Worm (Caenorhabditis elegans) whole organism, L1 larva: ENCODE measurements around the gene lrx-1.

ENCODE experiments used
- C04F5.9 ChIP-seq: sonication (generic microtip); optimal IDR thresholded peaks from 2 replicates; lab custom pipeline; 2016; ENCODE audit warnings: missing genetic modification characterization, missing compliant biosample characterization
- C34B4.2 ChIP-seq: sonication (generic microtip); optimal IDR thresholded peaks from 2 replicates; lab custom pipeline; 2017; ENCODE audit warnings: mild to moderate bottlenecking, missing genetic modification characterization, missing compliant biosample characterization
- aha-1 ChIP-seq: fragments of 150-350 bp; optimal IDR thresholded peaks from 2 replicates; lab custom pipeline; 2014; ENCODE audit warnings: missing biosample characterization, missing genetic modification characterization
- aly-2 ChIP-seq: fragments of 150-350 bp; optimal IDR thresholded peaks from 2 replicates; lab custom pipeline; 2014; ENCODE audit warnings: missing biosample characterization, missing genetic modification characterization
- blmp-1 ChIP-seq: fragments of 150-350 bp; optimal IDR thresholded peaks from 2 replicates; lab custom pipeline; 2014; ENCODE audit warnings: missing biosample characterization, missing genetic modification characterization
- ceh-82 ChIP-seq, 3 experiments: fragments of 150-350 bp in 1 of 3; sonication (generic microtip) in 2 of 3; optimal IDR thresholded peaks; 2 replicates each; lab custom pipeline; 2014 to 2017; ENCODE audit warnings: missing biosample characterization in 3 of 3, missing genetic modification characterization in 3 of 3
- ces-1 ChIP-seq: fragments of 150-350 bp; optimal IDR thresholded peaks from 2 replicates; lab custom pipeline; 2014; ENCODE audit warnings: missing biosample characterization, missing genetic modification reagents, missing genetic modification characterization
- dpl-1 ChIP-seq, 3 experiments: fragments of 150-350 bp in 2 of 3; sonication (generic microtip) in 1 of 3; optimal IDR thresholded peaks; 2 replicates each; lab custom pipeline; 2014 to 2017; ENCODE audit warnings: missing biosample characterization in 3 of 3, missing genetic modification characterization in 3 of 3, missing genetic modification reagents in 3 of 3
- dsc-1 ChIP-seq: sonication (generic microtip); optimal IDR thresholded peaks from 2 replicates; lab custom pipeline; 2016; ENCODE audit warnings: mild to moderate bottlenecking, missing genetic modification characterization, missing compliant biosample characterization
- efl-1 ChIP-seq, 4 experiments: fragments of 150-350 bp; optimal IDR thresholded peaks in 3 of 4; peaks in 1 of 4; 1 replicate in 1 of 4; 2 replicates in 3 of 4; lab custom pipeline; 2014; ENCODE audit warnings: missing biosample characterization in 2 of 4, missing genetic modification characterization in 2 of 4, missing genetic modification reagents in 2 of 4
- egl-27 ChIP-seq, 2 experiments: fragments of 150-350 bp in 1 of 2; sonication (generic microtip); optimal IDR thresholded peaks; 3 replicates each; lab custom pipeline; 2017 to 2018; ENCODE audit warnings: missing biosample characterization in 2 of 2, missing genetic modification characterization in 2 of 2, missing genetic modification reagents in 2 of 2
- fkh-8 ChIP-seq: sonication (generic microtip); optimal IDR thresholded peaks from 2 replicates; lab custom pipeline; 2016; ENCODE audit warnings: mild to moderate bottlenecking, missing genetic modification characterization, missing compliant biosample characterization
- lin-35 ChIP-seq, 2 experiments: fragments of 150-350 bp; optimal IDR thresholded peaks; 2 replicates each; lab custom pipeline; 2014; ENCODE audit warnings: missing biosample characterization in 2 of 2, missing genetic modification characterization in 2 of 2, missing genetic modification reagents in 2 of 2
- lsy-2 ChIP-seq, 2 experiments: fragments of 150-350 bp; optimal IDR thresholded peaks; 2 replicates each; lab custom pipeline; 2014; ENCODE audit warnings: missing biosample characterization in 2 of 2, missing genetic modification characterization in 2 of 2
- mdl-1 ChIP-seq, 2 experiments: fragments of 150-350 bp; optimal IDR thresholded peaks; 2 replicates each; lab custom pipeline; 2014 to 2017; ENCODE audit warnings: missing biosample characterization in 2 of 2, missing genetic modification characterization in 2 of 2, inconsistent platforms in 1 of 2
- mef-2 ChIP-seq: fragments of 150-350 bp; optimal IDR thresholded peaks from 2 replicates; lab custom pipeline; 2014; ENCODE audit warnings: missing biosample characterization, missing genetic modification characterization
- mep-1 ChIP-seq: fragments of 150-350 bp; optimal IDR thresholded peaks from 2 replicates; lab custom pipeline; 2014; ENCODE audit warnings: missing biosample characterization, missing genetic modification characterization
- nhr-19 ChIP-seq: fragments of 200-800 bp; sonication (Bioruptor generic); conservative IDR thresholded peaks from 2 replicates; pipeline ENCODE4 v1.3.6; 2022; ENCODE audit warnings: missing genetic modification characterization, missing compliant biosample characterization
- nhr-71 ChIP-seq: sonication (generic microtip); optimal IDR thresholded peaks from 2 replicates; lab custom pipeline; 2016; ENCODE audit warnings: mild to moderate bottlenecking, missing genetic modification characterization, moderate library complexity, missing compliant biosample characterization
- nhr-85 ChIP-seq: sonication (generic microtip); peaks from one replicate; lab custom pipeline; 2016; ENCODE audit warnings: missing genetic modification characterization, inconsistent platforms, missing compliant biosample characterization
- nhr-90 ChIP-seq: sonication (generic microtip); optimal IDR thresholded peaks from 2 replicates; lab custom pipeline; 2016; ENCODE audit warnings: mild to moderate bottlenecking, missing genetic modification characterization, missing compliant biosample characterization; ENCODE audit not compliant: poor library complexity
- pax-3 ChIP-seq: fragments of 200-800 bp; sonication (Bioruptor generic); optimal IDR thresholded peaks from 2 replicates; lab custom pipeline; 2018; ENCODE audit warnings: mild to moderate bottlenecking, missing genetic modification characterization, moderate library complexity, missing compliant biosample characterization
- skn-1 ChIP-seq: fragments of 150-350 bp; optimal IDR thresholded peaks from 2 replicates; lab custom pipeline; 2014; ENCODE audit warnings: missing biosample characterization, missing genetic modification characterization
- snu-23 ChIP-seq: sonication (generic microtip); optimal IDR thresholded peaks from 2 replicates; lab custom pipeline; 2016; ENCODE audit warnings: missing genetic modification characterization, missing compliant biosample characterization
- swsn-7 ChIP-seq: sonication (generic microtip); optimal IDR thresholded peaks from 2 replicates; lab custom pipeline; 2016; ENCODE audit warnings: missing genetic modification characterization, missing compliant biosample characterization
- tlp-1 ChIP-seq: fragments of 150-350 bp; optimal IDR thresholded peaks from 2 replicates; lab custom pipeline; 2014; ENCODE audit warnings: missing biosample characterization, missing genetic modification characterization
- vab-15 ChIP-seq: sonication (generic microtip); optimal IDR thresholded peaks from 2 replicates; lab custom pipeline; 2017; ENCODE audit warnings: missing genotype, mild to moderate bottlenecking, missing genetic modification characterization, missing compliant biosample characterization
- xbp-1 ChIP-seq: sonication (generic microtip); optimal IDR thresholded peaks from 2 replicates; lab custom pipeline; 2016; ENCODE audit warnings: missing genetic modification characterization, missing compliant biosample characterization
- zip-4 ChIP-seq: fragments of 200-800 bp; sonication (Bioruptor generic); optimal IDR thresholded peaks from 2 replicates; lab custom pipeline; 2018; ENCODE audit warnings: mild to moderate bottlenecking, missing genetic modification characterization, moderate library complexity, missing compliant biosample characterization

Gene lrx-1

DNA sequence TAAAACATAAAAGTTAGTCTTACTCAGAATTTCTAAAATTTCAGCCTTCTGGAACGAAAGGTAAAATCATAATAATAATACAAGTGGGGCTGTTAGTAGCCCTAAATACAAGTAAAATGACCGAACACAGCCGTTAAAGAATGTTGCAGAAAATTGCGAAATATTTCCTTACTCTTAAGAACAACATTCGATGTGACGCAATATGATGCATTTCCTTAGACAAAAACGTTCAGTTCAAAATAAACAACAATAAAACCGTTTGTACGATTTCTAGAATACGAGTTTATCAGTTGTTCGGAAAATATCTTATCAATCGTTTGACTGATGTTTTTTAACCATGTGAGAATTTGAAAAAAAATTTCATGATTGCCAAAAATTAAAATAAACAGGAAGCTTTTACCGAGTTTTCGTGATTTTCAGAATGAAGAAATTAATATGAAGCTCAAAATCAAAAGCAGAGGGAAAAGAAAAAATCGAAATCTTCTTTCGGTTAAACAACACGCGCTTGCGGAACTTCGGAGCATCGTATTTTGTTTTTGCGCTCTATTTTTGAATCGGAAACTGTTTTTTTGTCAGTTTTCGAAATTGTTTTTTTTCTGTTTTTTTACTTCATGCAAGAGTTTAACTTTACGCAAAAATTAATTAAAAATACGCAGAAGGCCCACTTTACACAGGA is 6.5 kb upstream of the lrx-1 start:
- peak; percentile 37 for TF ChIP-seq snu-23 (GFP tag; lab: Kevin White, UChicago)
- TF ChIP-seq skn-1 (tag; lab: Kevin White, UChicago) = peak; percentile 36
- peak; percentile 64 for TF ChIP-seq nhr-85 (tag; lab: Kevin White, UChicago)
- TF ChIP-seq ceh-82 (tag; optimal IDR thresholded peaks at IDR 0.05; lab: Kevin White, UChicago) = no peak
- peak; percentile 55 to 86 for TF ChIP-seq lin-35 (GFP tag; optimal IDR thresholded peaks at IDR 0.05; lab: Kevin White, UChicago)
- TF ChIP-seq blmp-1 (tag; lab: Kevin White, UChicago) = peak; percentile 36
- TF ChIP-seq xbp-1 (tag; lab: Kevin White, UChicago) = no peak
- TF ChIP-seq nhr-90 = no peak
- TF ChIP-seq mep-1 (tag; lab: Kevin White, UChicago) = peak; percentile 25
- peak; percentile 19 to 75 for TF ChIP-seq efl-1 (optimal IDR thresholded peaks at IDR 0.05; lab: Kevin White, UChicago)
- TF ChIP-seq efl-1 (GFP tag; optimal IDR thresholded peaks at IDR 0.05 in 1 of 2; lab: Kevin White, UChicago) = peak; percentile 82 to 98
- peak; percentile 45 to 81 (median 74) for TF ChIP-seq dpl-1 (GFP tag; optimal IDR thresholded peaks at IDR 0.05; lab: Kevin White, UChicago)
- TF ChIP-seq aly-2 (tag; lab: Kevin White, UChicago) = no peak

DNA sequence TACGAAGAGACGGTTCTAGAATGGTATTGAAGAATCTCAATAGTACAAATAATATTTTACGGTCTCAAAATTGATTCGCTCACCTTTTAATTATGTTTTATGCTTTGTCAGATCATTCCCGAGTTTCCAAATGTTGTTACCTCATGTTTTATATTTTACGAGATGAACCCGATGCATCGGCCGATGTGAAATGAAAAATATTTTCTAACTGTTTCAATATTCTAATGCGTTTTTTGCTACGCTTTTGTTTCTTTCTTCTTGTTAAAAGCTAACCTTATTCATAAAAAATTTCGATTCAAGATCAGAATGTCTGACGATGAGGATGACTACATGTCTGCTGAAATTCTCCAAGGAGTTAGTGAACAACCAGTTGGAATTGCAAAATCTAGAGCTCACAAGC is 1.3 kb upstream of the lrx-1 start, which contains the start of gene T04H1.5:
TSS of gene T04H1.5 (plus strand) at position 301 of the 400 bp plus-strand sequence.
- TF ChIP-seq lsy-2 (tag; optimal IDR thresholded peaks at IDR 0.05; lab: Kevin White, UChicago) = no peak
- no peak for TF ChIP-seq ces-1 (GFP tag; lab: Kevin White, UChicago)
- no peak for TF ChIP-seq C04F5.9 (tag; lab: Kevin White, UChicago)
- no peak for TF ChIP-seq nhr-90
- TF ChIP-seq dsc-1 (tag; lab: Kevin White, UChicago) = no peak
- TF ChIP-seq mef-2 (tag; lab: Kevin White, UChicago) = no peak
- TF ChIP-seq nhr-19 (GFP tag; lab: Robert Waterston, UW) = no peak

DNA sequence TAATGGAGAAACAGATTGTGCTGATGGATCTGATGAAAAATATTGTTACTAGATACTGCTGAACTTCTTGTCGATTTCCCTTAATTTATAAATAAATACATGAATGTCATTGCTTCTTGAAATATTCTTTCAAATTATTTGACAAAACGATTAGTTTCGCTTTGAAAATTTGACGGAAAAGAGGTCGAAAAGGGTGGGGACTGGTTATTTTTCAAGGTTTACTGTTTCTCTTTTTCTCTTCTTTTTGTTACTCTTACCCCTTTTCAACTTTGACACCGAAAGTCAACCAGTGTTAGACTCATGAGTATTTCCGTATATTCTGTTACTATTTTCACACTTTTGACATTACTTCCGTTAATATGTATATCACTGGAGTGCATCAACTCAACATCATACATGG is 3.0 kb downstream of the lrx-1 start, which contains the start of gene T04H1.12:
TSS of gene T04H1.12 (plus strand) at position 301 of the 400 bp plus-strand sequence.
- TF ChIP-seq C34B4.2 (no peak), mdl-1 (tag; optimal IDR thresholded peaks at IDR 0.05; lab: Kevin White, UChicago) (no peak), aha-1 (tag; lab: Kevin White, UChicago) (no peak), vab-15 (no peak)

DNA sequence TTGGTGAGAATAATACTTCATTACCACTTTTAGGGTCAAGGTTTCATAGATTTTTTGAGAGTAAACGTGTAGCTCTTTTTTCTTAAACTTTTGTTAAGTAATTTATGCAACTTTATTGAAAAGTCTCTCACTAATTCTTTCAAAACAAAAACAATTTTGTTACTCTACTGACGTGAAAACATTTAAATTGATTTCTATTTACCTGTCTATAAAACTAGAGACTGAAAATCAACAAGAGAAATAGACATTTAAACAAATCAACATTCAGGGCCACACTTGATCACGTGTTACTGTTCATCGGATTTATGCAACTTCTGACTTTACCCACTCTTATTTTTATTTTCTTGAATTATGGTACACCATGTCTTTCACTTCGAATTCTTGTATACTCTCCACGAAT is 4.0 kb downstream of the lrx-1 start, which contains the start of gene ugt-55:
TSS of gene ugt-55 (plus strand) at position 301 of the 400 bp plus-strand sequence.
- TF ChIP-seq tlp-1 (tag; lab: Kevin White, UChicago) (no peak), nhr-85 (tag; lab: Kevin White, UChicago) (peak; percentile 45)

DNA sequence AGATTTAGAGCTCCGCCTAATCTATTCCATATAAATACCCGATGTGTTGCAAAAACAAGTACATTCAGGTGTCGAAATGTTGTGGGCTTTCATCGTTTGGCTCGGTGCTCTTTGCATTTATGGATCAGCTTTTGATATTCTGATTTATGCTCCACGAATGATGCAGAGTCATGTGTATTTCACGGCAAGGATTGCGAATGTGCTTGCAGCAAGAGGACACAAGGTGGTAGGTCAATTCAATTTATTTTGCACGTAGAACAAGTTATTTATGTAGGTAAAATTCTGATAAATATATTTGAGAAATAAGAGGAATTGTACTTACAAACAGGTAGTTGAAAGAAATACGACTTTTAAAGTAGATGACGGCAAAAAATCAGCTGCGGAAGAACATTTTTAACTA is 6.5 kb downstream of the lrx-1 start, which contains the start of gene ugt-56:
TSS of gene ugt-56 (plus strand) at position 61 of the 400 bp plus-strand sequence.
- TF ChIP-seq fkh-8 (tag; lab: Kevin White, UChicago) (peak; percentile 13), pax-3 (peak; percentile 28), dsc-1 (tag; lab: Kevin White, UChicago) (peak; percentile 40), egl-27 (tag; optimal IDR thresholded peaks at IDR 0.05; lab: Kevin White, UChicago) (no peak)

DNA sequence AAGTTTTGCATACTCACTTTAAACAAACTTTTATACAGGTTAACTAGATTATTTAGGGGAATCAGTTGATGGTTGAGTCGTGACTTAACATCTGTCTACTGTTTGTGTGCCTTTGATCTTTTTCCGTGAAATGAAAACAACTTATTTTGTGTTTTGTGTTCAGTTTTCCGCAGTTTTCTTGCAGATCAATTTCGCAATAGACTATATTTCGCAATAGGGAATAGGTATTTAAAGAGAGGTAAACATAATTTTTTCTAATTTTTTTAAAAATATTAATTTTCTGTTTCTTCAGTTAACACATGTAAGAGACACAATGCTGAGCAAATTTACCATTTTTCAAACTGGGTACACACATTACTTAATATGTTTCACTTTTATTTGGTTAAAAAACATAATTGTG is 9.0 kb downstream of the lrx-1 start, which contains the start of gene tbb-6:
TSS of gene tbb-6 (plus strand) at position 155 of the 400 bp plus-strand sequence.
- TF ChIP-seq skn-1 (tag; lab: Kevin White, UChicago) (peak; percentile 48), nhr-71 (peak; percentile 46), swsn-7 (tag; lab: Kevin White, UChicago) (no peak), zip-4 (peak; percentile 75), efl-1 (optimal IDR thresholded peaks at IDR 0.05; lab: Kevin White, UChicago) (no peak), efl-1 (GFP tag; optimal IDR thresholded peaks at IDR 0.05 in 1 of 2; lab: Kevin White, UChicago) (peak in 1 of 2 experiments; percentile 4)
